Worm (Caenorhabditis elegans) whole organism, midembryonic: ENCODE data around the gene kcnl-1.

ENCODE experiments used
- cog-1 ChIP-seq: sonication (generic microtip); optimal IDR thresholded peaks from 2 replicates; lab custom pipeline; 2016; ENCODE audit warnings: missing genetic modification characterization, missing compliant biosample characterization
- flt-1 ChIP-seq: fragments of 200-800 bp; sonication (Bioruptor generic); IDR thresholded peaks from 2 replicates; pipeline ENCODE4 v1.3.6; 2022; ENCODE audit warnings: missing genetic modification characterization, missing compliant biosample characterization
- klf-2 ChIP-seq: fragments of 200-800 bp; sonication (Bioruptor generic); conservative IDR thresholded peaks from 2 replicates; pipeline ENCODE4 v1.3.6; 2022; ENCODE audit warnings: missing genetic modification reagents, missing genetic modification characterization, missing compliant biosample characterization
- med-1 ChIP-seq: sonication (generic microtip); optimal IDR thresholded peaks from 2 replicates; lab custom pipeline; 2017; ENCODE audit warnings: missing genetic modification characterization, mild to moderate bottlenecking, missing compliant biosample characterization, antibody characterized with exemption, missing genetic modification reagents; ENCODE audit not compliant: insufficient read depth
- ref-1 ChIP-seq: fragments of 200-800 bp; sonication (Bioruptor generic); conservative IDR thresholded peaks from 2 replicates; pipeline ENCODE4 v1.3.6; 2022; ENCODE audit warnings: missing genetic modification reagents, missing genetic modification characterization, missing compliant biosample characterization
- tab-1 ChIP-seq: fragments of 200-800 bp; sonication (Bioruptor generic); IDR thresholded peaks from 2 replicates; pipeline ENCODE4 v1.3.6; 2022; ENCODE audit warnings: missing genetic modification characterization, missing compliant biosample characterization
- ztf-23 ChIP-seq: fragments of 200-800 bp; sonication (Bioruptor generic); IDR thresholded peaks from 2 replicates; pipeline ENCODE4 v1.3.6; 2022; ENCODE audit warnings: missing genetic modification reagents, missing genetic modification characterization, missing compliant biosample characterization
- ztf-29 ChIP-seq: fragments of 200-800 bp; sonication (Bioruptor generic); IDR thresholded peaks from 2 replicates; pipeline ENCODE4 v1.3.6; 2022; ENCODE audit warnings: missing genetic modification reagents, missing genetic modification characterization, missing compliant biosample characterization

- no peak for TF ChIP-seq klf-2 (GFP tag; lab: Robert Waterston, UW)
- TF ChIP-seq tab-1: no peak
- TF ChIP-seq ztf-29 (GFP tag; lab: Robert Waterston, UW): no peak
- TF ChIP-seq flt-1: no peak
- no peak for TF ChIP-seq ztf-23 (GFP tag; lab: Robert Waterston, UW)
- TF ChIP-seq cog-1 (tag; lab: Kevin White, UChicago): no peak
- no peak for TF ChIP-seq ref-1 (GFP tag; lab: Robert Waterston, UW)
- no peak for TF ChIP-seq med-1
These were observed 44.0 kb downstream of the kcnl-1 start, which contains the start of gene grsp-1 for ce11 chrV:19609194-19609593.
